Fruit fly (Drosophila melanogaster) whole organism, embryonic: Measurements from ENCODE around the gene ec.

Experiments
- Asciz ChIP-seq: fragments of 200-800 bp; sonication (Bioruptor generic); optimal IDR thresholded peaks from 2 replicates; lab custom pipeline; 2017; ENCODE audit warnings: missing biosample characterization, mild to moderate bottlenecking, missing genetic modification characterization, missing genetic modification reagents
- BEAF-32 ChIP-seq: fragments of 200-800 bp; sonication (Bioruptor generic); optimal IDR thresholded peaks from 3 replicates; lab custom pipeline; 2017; ENCODE audit warnings: missing biosample characterization, missing genetic modification characterization, mild to moderate bottlenecking, moderate library complexity, missing genetic modification reagents
- CG11247 ChIP-seq: fragments of 200-800 bp; sonication (Bioruptor generic); IDR thresholded peaks from 2 replicates; pipeline ENCODE4 v1.3.6; 2022; ENCODE audit warnings: missing biosample characterization, missing genetic modification characterization
- CG12104 ChIP-seq: fragments of 200-800 bp; sonication (Bioruptor generic); optimal IDR thresholded peaks from 3 replicates; lab custom pipeline; 2016; ENCODE audit warnings: missing biosample characterization, missing genetic modification characterization
- CG12744 ChIP-seq: fragments of 200-800 bp; sonication (Bioruptor generic); optimal IDR thresholded peaks from 2 replicates; lab custom pipeline; 2016; ENCODE audit warnings: missing biosample characterization, missing genetic modification characterization
- CG15601 ChIP-seq: fragments of 200-800 bp; sonication (Bioruptor generic); optimal IDR thresholded peaks from 3 replicates; lab custom pipeline; 2019; ENCODE audit warnings: missing biosample characterization, mild to moderate bottlenecking, missing genetic modification characterization, moderate library complexity
- CG2120 ChIP-seq: fragments of 200-800 bp; sonication (Bioruptor generic); optimal IDR thresholded peaks from 3 replicates; lab custom pipeline; 2016; ENCODE audit warnings: missing biosample characterization, missing genetic modification characterization
- CG2678 ChIP-seq: fragments of 200-800 bp; sonication (Bioruptor generic); optimal IDR thresholded peaks from 3 replicates; lab custom pipeline; 2019; ENCODE audit warnings: missing biosample characterization, mild to moderate bottlenecking, missing genetic modification characterization, moderate library complexity
- CG30020 ChIP-seq: fragments of 200-800 bp; optimal IDR thresholded peaks from 2 replicates; lab custom pipeline; 2019; ENCODE audit warnings: missing biosample characterization, mild to moderate bottlenecking, missing genetic modification characterization, moderate library complexity
- CG3065 ChIP-seq: fragments of 200-800 bp; sonication (Bioruptor generic); optimal IDR thresholded peaks from 2 replicates; lab custom pipeline; 2016; ENCODE audit warnings: missing biosample characterization, missing genetic modification characterization
- CG31365 ChIP-seq: fragments of 200-800 bp; sonication (Bioruptor generic); optimal IDR thresholded peaks from 2 replicates; lab custom pipeline; 2018; ENCODE audit warnings: missing biosample characterization, mild to moderate bottlenecking, missing genetic modification characterization
- CG31441 ChIP-seq: fragments of 200-800 bp; sonication (Bioruptor generic); IDR thresholded peaks from 2 replicates; pipeline ENCODE4 v1.3.6; 2022; ENCODE audit warnings: missing biosample characterization, missing genetic modification characterization
- CG32767 ChIP-seq: fragments of 200-800 bp; sonication (Bioruptor generic); IDR thresholded peaks from 2 replicates; pipeline ENCODE4 v1.3.6; 2022; ENCODE audit warnings: missing biosample characterization, missing genetic modification characterization
- CG33557 ChIP-seq: fragments of 200-800 bp; sonication (Bioruptor generic); optimal IDR thresholded peaks from 2 replicates; lab custom pipeline; 2019; ENCODE audit warnings: missing biosample characterization, mild to moderate bottlenecking, missing genetic modification characterization, moderate library complexity
- CG4820 ChIP-seq: fragments of 200-800 bp; sonication (Bioruptor generic); optimal IDR thresholded peaks from 3 replicates; lab custom pipeline; 2016; ENCODE audit warnings: missing biosample characterization, missing genetic modification characterization
- CG7839 ChIP-seq: fragments of 200-800 bp; sonication (Bioruptor generic); optimal IDR thresholded peaks from 3 replicates; lab custom pipeline; 2018; ENCODE audit warnings: missing biosample characterization, mild to moderate bottlenecking, missing genetic modification characterization, moderate library complexity
- CG9609 ChIP-seq: fragments of 200-800 bp; sonication (Bioruptor generic); optimal IDR thresholded peaks from 3 replicates; lab custom pipeline; 2016; ENCODE audit warnings: missing biosample characterization, missing genetic modification characterization
- Hr3 ChIP-seq: fragments of 200-800 bp; sonication (Bioruptor generic); optimal IDR thresholded peaks from 3 replicates; lab custom pipeline; 2016; ENCODE audit warnings: missing biosample characterization, missing genetic modification characterization
- Hr51 ChIP-seq, 2 experiments: fragments of 200-800 bp; sonication (Bioruptor generic); optimal IDR thresholded peaks; 2 replicates in 1 of 2; 3 replicates in 1 of 2; lab custom pipeline; 2016 to 2018; ENCODE audit warnings: missing biosample characterization in 2 of 2, missing genetic modification characterization in 2 of 2, mild to moderate bottlenecking in 1 of 2, moderate library complexity in 1 of 2
- Meics ChIP-seq: fragments of 200-800 bp; sonication (Bioruptor generic); optimal IDR thresholded peaks from 2 replicates; lab custom pipeline; 2017; ENCODE audit warnings: missing biosample characterization, mild to moderate bottlenecking, missing genetic modification characterization
- PHDP ChIP-seq: fragments of 200-800 bp; sonication (Bioruptor generic); optimal IDR thresholded peaks from 3 replicates; lab custom pipeline; 2018; ENCODE audit warnings: missing biosample characterization, mild to moderate bottlenecking, missing genetic modification characterization, moderate library complexity
- Rx ChIP-seq: fragments of 200-800 bp; sonication (Bioruptor generic); IDR thresholded peaks from 2 replicates; pipeline ENCODE4 v1.3.6; 2022; ENCODE audit warnings: missing biosample characterization, missing genetic modification characterization
- Stat92E ChIP-seq, 3 experiments: fragments of >200 bp in 2 of 3; fragments of 200-800 bp in 1 of 3; sonication (Bioruptor generic) in 1 of 3; optimal IDR thresholded peaks; 2 replicates each; lab custom pipeline; 2017 to 2019; ENCODE audit warnings: missing biosample characterization in 3 of 3, missing genetic modification characterization in 3 of 3, mild to moderate bottlenecking in 1 of 3, moderate library complexity in 1 of 3
- Usf ChIP-seq: fragments of 200-800 bp; sonication (Bioruptor generic); optimal IDR thresholded peaks from 2 replicates; lab custom pipeline; 2017; ENCODE audit warnings: missing genotype, missing biosample characterization, missing genetic modification characterization
- Xbp1 ChIP-seq: fragments of 200-800 bp; sonication (Bioruptor generic); optimal IDR thresholded peaks from 3 replicates; lab custom pipeline; 2016; ENCODE audit warnings: missing biosample characterization, mild to moderate bottlenecking, missing genetic modification characterization
- Xrp1 ChIP-seq: fragments of 200-800 bp; sonication (Bioruptor generic); IDR thresholded peaks from 2 replicates; pipeline ENCODE4 v1.3.6; 2022; ENCODE audit warnings: missing biosample characterization, missing genetic modification characterization
- chif ChIP-seq, 2 experiments: fragments of 200-800 bp; sonication (Bioruptor generic); optimal IDR thresholded peaks; 3 replicates each; lab custom pipeline; 2016; ENCODE audit warnings: missing biosample characterization in 2 of 2, missing genetic modification characterization in 2 of 2
- chm ChIP-seq: fragments of 200-800 bp; sonication (Bioruptor generic); IDR thresholded peaks from 2 replicates; pipeline ENCODE4 v1.3.6; 2022; ENCODE audit warnings: missing biosample characterization, missing genetic modification characterization
- croc ChIP-seq: fragments of 200-800 bp; sonication (Bioruptor generic); conservative IDR thresholded peaks from 3 replicates; pipeline ENCODE4 v1.3.6; 2022; ENCODE audit warnings: missing biosample characterization, missing genetic modification characterization
- danr ChIP-seq: fragments of 200-800 bp; sonication (Bioruptor generic); IDR thresholded peaks from 2 replicates; pipeline ENCODE4 v1.3.6; 2022; ENCODE audit warnings: missing biosample characterization, missing genetic modification characterization
- disco-r ChIP-seq: fragments of 200-800 bp; sonication (Bioruptor generic); optimal IDR thresholded peaks from 2 replicates; lab custom pipeline; 2016; ENCODE audit warnings: missing biosample characterization, missing genetic modification characterization
- dm ChIP-seq: fragments of 200-800 bp; sonication (Bioruptor generic); optimal IDR thresholded peaks from 3 replicates; lab custom pipeline; 2016; ENCODE audit warnings: missing biosample characterization, missing genetic modification characterization
- fd96Cb ChIP-seq: fragments of 200-800 bp; sonication (Bioruptor generic); optimal IDR thresholded peaks from 2 replicates; lab custom pipeline; 2018; ENCODE audit warnings: missing biosample characterization, mild to moderate bottlenecking, missing genetic modification characterization, moderate library complexity
- ham ChIP-seq: fragments of 200-800 bp; sonication (Bioruptor generic); IDR thresholded peaks from 2 replicates; pipeline ENCODE4 v1.3.6; 2022; ENCODE audit warnings: missing biosample characterization, missing genetic modification characterization
- hth ChIP-seq: fragments of >200 bp; optimal IDR thresholded peaks from 2 replicates; lab custom pipeline; 2017; ENCODE audit warnings: inconsistent platforms
- lola ChIP-seq, 3 experiments: fragments of >200 bp in 2 of 3; fragments of 200-800 bp in 1 of 3; sonication (Bioruptor generic) in 1 of 3; optimal IDR thresholded peaks; 2 replicates each; lab custom pipeline; 2017 to 2019; ENCODE audit warnings: missing biosample characterization in 3 of 3, missing genetic modification characterization in 3 of 3, mild to moderate bottlenecking in 1 of 3, moderate library complexity in 1 of 3
- luna ChIP-seq: fragments of 200-800 bp; sonication (Bioruptor generic); optimal IDR thresholded peaks from 2 replicates; lab custom pipeline; 2016; ENCODE audit warnings: missing biosample characterization, missing genetic modification characterization
- nerfin-2 ChIP-seq: fragments of 200-800 bp; sonication (Bioruptor generic); IDR thresholded peaks from 2 replicates; pipeline ENCODE4 v1.3.6; 2022; ENCODE audit warnings: missing biosample characterization, missing genetic modification characterization; ENCODE audit not compliant: partially characterized antibody
- p53 ChIP-seq: fragments of 200-800 bp; sonication (Bioruptor generic); optimal IDR thresholded peaks from 2 replicates; lab custom pipeline; 2016; ENCODE audit warnings: missing biosample characterization, missing genetic modification characterization
- pb ChIP-seq: fragments of 200-800 bp; sonication (Bioruptor generic); optimal IDR thresholded peaks from 3 replicates; lab custom pipeline; 2016; ENCODE audit warnings: missing biosample characterization, missing genetic modification characterization
- phol ChIP-seq: fragments of 200-800 bp; sonication (Bioruptor generic); optimal IDR thresholded peaks from 3 replicates; lab custom pipeline; 2018; ENCODE audit warnings: missing biosample characterization, mild to moderate bottlenecking, missing genetic modification characterization, moderate library complexity
- psq ChIP-seq: fragments of 200-800 bp; sonication (Bioruptor generic); optimal IDR thresholded peaks from 2 replicates; lab custom pipeline; 2017; ENCODE audit warnings: missing biosample characterization, missing genetic modification characterization
- sc ChIP-seq, 3 experiments: fragments of >200 bp in 2 of 3; fragments of 200-800 bp in 1 of 3; sonication (Bioruptor generic) in 1 of 3; optimal IDR thresholded peaks; 2 replicates in 2 of 3; 3 replicates in 1 of 3; lab custom pipeline; 2017; ENCODE audit warnings: mild to moderate bottlenecking in 1 of 3, missing biosample characterization in 1 of 3, missing genetic modification characterization in 1 of 3, missing genetic modification reagents in 1 of 3
- sisA ChIP-seq: fragments of 200-800 bp; sonication (Bioruptor generic); IDR thresholded peaks from 2 replicates; pipeline ENCODE4 v1.3.6; 2022; ENCODE audit warnings: missing biosample characterization, missing genetic modification characterization
- slou ChIP-seq: fragments of 200-800 bp; sonication (Bioruptor generic); optimal IDR thresholded peaks from 3 replicates; lab custom pipeline; 2016; ENCODE audit warnings: missing biosample characterization, missing genetic modification characterization
- ssp ChIP-seq: fragments of 200-800 bp; sonication (Bioruptor generic); IDR thresholded peaks from 2 replicates; pipeline ENCODE4 v1.3.6; 2022; ENCODE audit warnings: missing biosample characterization, missing genetic modification characterization
- unc-4 ChIP-seq: fragments of 200-800 bp; sonication (Bioruptor generic); IDR thresholded peaks from 2 replicates; pipeline ENCODE4 v1.3.6; 2022; ENCODE audit warnings: missing biosample characterization, missing genetic modification characterization; ENCODE audit not compliant: partially characterized antibody
- usp ChIP-seq: fragments of >200 bp; optimal IDR thresholded peaks from 2 replicates; lab custom pipeline; 2017; ENCODE audit warnings: missing biosample characterization, missing genetic modification characterization
- yki ChIP-seq: fragments of >200 bp; optimal IDR thresholded peaks from 3 replicates; lab custom pipeline; 2018
- zen ChIP-seq: fragments of 200-800 bp; sonication (Bioruptor generic); optimal IDR thresholded peaks from 3 replicates; lab custom pipeline; 2018; ENCODE audit warnings: missing biosample characterization, mild to moderate bottlenecking, missing genetic modification characterization, moderate library complexity
- zfh1 ChIP-seq: fragments of 200-800 bp; sonication (Bioruptor generic); IDR thresholded peaks from 3 replicates; pipeline ENCODE4 v1.3.6; 2022; ENCODE audit warnings: missing biosample characterization, missing genetic modification characterization

Gene ec

DNA sequence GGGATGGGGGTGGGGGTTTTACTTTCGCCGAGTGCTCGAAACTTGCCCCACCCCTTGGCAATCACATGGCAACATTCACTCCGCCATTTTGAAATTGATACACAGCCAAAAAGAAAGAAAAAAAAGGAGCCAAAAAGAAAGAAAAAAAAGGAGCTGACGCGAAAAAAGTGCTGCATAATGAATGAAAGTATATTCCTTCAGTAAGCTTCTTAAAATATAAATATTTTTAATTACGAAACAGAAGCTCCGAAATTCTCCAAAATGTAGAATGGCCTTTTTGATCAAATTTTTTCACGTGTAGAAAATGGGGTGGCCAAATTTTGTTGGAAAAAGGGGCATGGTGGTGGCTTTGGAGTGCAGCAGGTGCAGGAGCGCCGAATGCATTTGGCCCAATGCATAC is 43.3 kb upstream of the ec start (continued):
- TF ChIP-seq sc (optimal IDR thresholded peaks at IDR 0.05; lab: Kevin White, UChicago) (no peak), sc (GFP tag; optimal IDR thresholded peaks at IDR 0.05; lab: Kevin White, UChicago) (peak; percentile 14), ssp (0 out of 2 replicates have a peak, but pooled peaks have one; percentile 14), ham (no peak), fd96Cb (tag; lab: Kevin White, UChicago) (peak; percentile 25), Usf (GFP tag; lab: Kevin White, UChicago) (no peak), CG15601 (tag; lab: Kevin White, UChicago) (peak; percentile 15), CG31365 (no peak), Asciz (GFP tag; lab: Kevin White, UChicago) (peak; percentile 22), slou (GFP tag; lab: Kevin White, UChicago) (no peak), Hr3 (peak; percentile 12), unc-4 (GFP tag; lab: Robert Waterston, UW) (no peak), PHDP (tag; lab: Kevin White, UChicago) (peak; percentile 39), Stat92E (GFP tag; optimal IDR thresholded peaks at IDR 0.05; lab: Kevin White, UChicago) (no peak), nerfin-2 (GFP tag; lab: Robert Waterston, UW) (no peak), CG7839 (peak; percentile 42), hth (no peak), CG32767 (GFP tag; lab: Robert Waterston, UW) (no peak), Meics (peak; percentile 3), pb (GFP tag; lab: Kevin White, UChicago) (no peak), CG33557 (no peak), CG30020 (tag; lab: Kevin White, UChicago) (no peak), psq (GFP tag; lab: Kevin White, UChicago) (no peak), CG2120 (GFP tag; lab: Kevin White, UChicago) (peak; percentile 19), yki (lab: Kevin White, UChicago) (no peak), BEAF-32 (GFP tag; lab: Kevin White, UChicago) (no peak), Xbp1 (peak; percentile 37), chif (GFP tag; optimal IDR thresholded peaks at IDR 0.05; lab: Kevin White, UChicago) (peak in 1 of 2 experiments; percentile 5), luna (GFP tag; lab: Kevin White, UChicago) (no peak), CG3065 (GFP tag; lab: Kevin White, UChicago) (no peak), usp (no peak), CG4820 (GFP tag; lab: Kevin White, UChicago) (no peak), p53 (GFP tag; lab: Kevin White, UChicago) (no peak), Xrp1 (GFP tag; lab: Robert Waterston, UW) (peak; percentile 49; the same call in 1 of the 2 replicates), CG31441 (GFP tag; lab: Robert Waterston, UW) (peak; percentile 40), lola (GFP tag; optimal IDR thresholded peaks at IDR 0.05; lab: Kevin White, UChicago) (peak in 1 of 3 experiments; percentile 5), phol (peak; percentile 67), disco-r (no peak), dm (GFP tag; lab: Kevin White, UChicago) (no peak), danr (GFP tag; lab: Robert Waterston, UW) (peak; percentile 16; the same call in 1 of the 2 replicates), CG2678 (tag; lab: Kevin White, UChicago) (peak; percentile 55), CG9609 (GFP tag; lab: Kevin White, UChicago) (no peak), chm (GFP tag; lab: Robert Waterston, UW) (no peak), CG12104 (GFP tag; lab: Kevin White, UChicago) (no peak), CG12744 (no peak), zfh1 (GFP tag; lab: Robert Waterston, UW) (no peak), zen (no peak), croc (0 out of 3 replicates have a peak, but pooled peaks have one; percentile 23), Hr51 (GFP tag; optimal IDR thresholded peaks at IDR 0.05; lab: Kevin White, UChicago) (peak in 1 of 2 experiments; percentile 42), CG11247 (GFP tag; lab: Robert Waterston, UW) (no peak), Rx (GFP tag; lab: Robert Waterston, UW) (0 out of 2 replicates have a peak, but pooled peaks have one; percentile 7), sisA (GFP tag; lab: Robert Waterston, UW) (no peak; the same call in 1 of the 2 replicates)
